Worm (Caenorhabditis elegans) whole organism, L1 larva: ENCODE measurements around the gene pals-19.

Source experiments
- fkh-10 ChIP-seq: sonication (generic microtip); optimal IDR thresholded peaks from 2 replicates; lab custom pipeline; 2017; ENCODE audit warnings: missing biosample characterization, missing genetic modification reagents, missing genetic modification characterization
- jun-1 ChIP-seq: fragments of 150-350 bp; optimal IDR thresholded peaks from 2 replicates; lab custom pipeline; 2014; ENCODE audit warnings: missing biosample characterization, missing genetic modification reagents, missing genetic modification characterization
- lin-13 ChIP-seq: fragments of 150-350 bp; optimal IDR thresholded peaks from 2 replicates; lab custom pipeline; 2014; ENCODE audit warnings: missing biosample characterization, missing genetic modification reagents, missing genetic modification characterization
- lin-39 ChIP-seq: fragments of 150-350 bp; optimal IDR thresholded peaks from 2 replicates; lab custom pipeline; 2014; ENCODE audit warnings: missing biosample characterization, missing genetic modification reagents, missing genetic modification characterization
- pag-3 ChIP-seq: sonication (generic microtip); optimal IDR thresholded peaks from 2 replicates; lab custom pipeline; 2017; ENCODE audit warnings: missing genetic modification characterization, mild to moderate bottlenecking, missing compliant biosample characterization, antibody characterized with exemption, borderline replicate concordance; ENCODE audit not compliant: insufficient read depth
- skn-1 ChIP-seq: fragments of 150-350 bp; optimal IDR thresholded peaks from 2 replicates; lab custom pipeline; 2014; ENCODE audit warnings: missing biosample characterization, missing genetic modification characterization
- sup-37 ChIP-seq: fragments of 200-800 bp; sonication (Bioruptor generic); optimal IDR thresholded peaks from 2 replicates; lab custom pipeline; 2018; ENCODE audit warnings: mild to moderate bottlenecking, missing genetic modification characterization, missing compliant biosample characterization

ce11 chrIII:1401497-1401990 is at the start of gene pals-19:
- TF ChIP-seq sup-37 (no peak), jun-1 (tag; lab: Kevin White, UChicago) (no peak), pag-3 (tag; lab: Kevin White, UChicago) (no peak), fkh-10 (GFP tag; lab: Kevin White, UChicago) (no peak), lin-39 (tag; lab: Kevin White, UChicago) (no peak), lin-13 (GFP tag; lab: Kevin White, UChicago) (no peak), skn-1 (tag; lab: Kevin White, UChicago) (no peak)
